Fruit fly (Drosophila melanogaster) whole organism, embryonic: ENCODE results near the gene p23.

Experiments
- Ada2b ChIP-seq: fragments of 200-800 bp; sonication (Bioruptor generic); IDR thresholded peaks from 2 replicates; pipeline ENCODE4 v1.3.6; 2022; ENCODE audit warnings: missing biosample characterization, missing genetic modification characterization
- Asciz ChIP-seq: fragments of 200-800 bp; sonication (Bioruptor generic); optimal IDR thresholded peaks from 2 replicates; lab custom pipeline; 2017; ENCODE audit warnings: missing biosample characterization, mild to moderate bottlenecking, missing genetic modification characterization, missing genetic modification reagents
- BtbVII ChIP-seq: fragments of 200-800 bp; sonication (Bioruptor generic); optimal IDR thresholded peaks from 3 replicates; lab custom pipeline; 2017; ENCODE audit warnings: missing biosample characterization, mild to moderate bottlenecking, missing genetic modification characterization
- CG10209 ChIP-seq: fragments of 200-800 bp; sonication (Bioruptor generic); optimal IDR thresholded peaks from 3 replicates; lab custom pipeline; 2017; ENCODE audit warnings: missing biosample characterization, mild to moderate bottlenecking, missing genetic modification characterization, missing genetic modification reagents
- CG10274 ChIP-seq: fragments of 200-800 bp; sonication (Bioruptor generic); optimal IDR thresholded peaks from 3 replicates; lab custom pipeline; 2017; ENCODE audit warnings: missing biosample characterization, mild to moderate bottlenecking, missing genetic modification characterization
- CG10543 ChIP-seq: fragments of 200-800 bp; sonication (Bioruptor generic); optimal IDR thresholded peaks from 3 replicates; lab custom pipeline; 2017; ENCODE audit warnings: missing biosample characterization, mild to moderate bottlenecking, missing genetic modification characterization, moderate library complexity
- CG11723 ChIP-seq: fragments of 200-800 bp; sonication (Bioruptor generic); optimal IDR thresholded peaks from 2 replicates; lab custom pipeline; 2017; ENCODE audit warnings: missing biosample characterization, mild to moderate bottlenecking, missing genetic modification characterization
- CG12104 ChIP-seq: fragments of 200-800 bp; sonication (Bioruptor generic); optimal IDR thresholded peaks from 3 replicates; lab custom pipeline; 2016; ENCODE audit warnings: missing biosample characterization, missing genetic modification characterization
- CG14860 ChIP-seq: fragments of 200-800 bp; sonication (Bioruptor generic); IDR thresholded peaks from 3 replicates; pipeline ENCODE4 v1.3.6; 2022; ENCODE audit warnings: missing biosample characterization, missing genetic modification characterization; ENCODE audit not compliant: partially characterized antibody
- CG14965 ChIP-seq: fragments of 200-800 bp; sonication (Bioruptor generic); optimal IDR thresholded peaks from 2 replicates; lab custom pipeline; 2016; ENCODE audit warnings: missing biosample characterization, missing genetic modification characterization, borderline replicate concordance
- CG15479 ChIP-seq: fragments of 200-800 bp; sonication (Bioruptor generic); optimal IDR thresholded peaks from 3 replicates; lab custom pipeline; 2019; ENCODE audit warnings: missing biosample characterization, mild to moderate bottlenecking, missing genetic modification characterization, moderate library complexity
- CG17612 ChIP-seq: fragments of 200-800 bp; sonication (Bioruptor generic); IDR thresholded peaks from 2 replicates; pipeline ENCODE4 v1.3.6; 2022; ENCODE audit warnings: missing biosample characterization, missing genetic modification characterization
- CG30431 ChIP-seq: fragments of 200-800 bp; sonication (Bioruptor generic); optimal IDR thresholded peaks from 2 replicates; lab custom pipeline; 2017; ENCODE audit warnings: missing biosample characterization, missing genetic modification characterization
- CG3163 ChIP-seq: fragments of 200-800 bp; sonication (Bioruptor generic); optimal IDR thresholded peaks from 3 replicates; lab custom pipeline; 2016; ENCODE audit warnings: missing biosample characterization, missing genetic modification characterization
- CG34376 ChIP-seq: fragments of 200-800 bp; sonication (Bioruptor generic); optimal IDR thresholded peaks from 2 replicates; lab custom pipeline; 2018; ENCODE audit warnings: missing biosample characterization, mild to moderate bottlenecking, missing genetic modification characterization
- CG4854 ChIP-seq: fragments of 200-800 bp; sonication (Bioruptor generic); optimal IDR thresholded peaks from 2 replicates; lab custom pipeline; 2016; ENCODE audit warnings: missing biosample characterization, missing genetic modification characterization, inconsistent platforms
- CG5180 ChIP-seq: fragments of 200-800 bp; sonication (Bioruptor generic); optimal IDR thresholded peaks from 3 replicates; lab custom pipeline; 2017; ENCODE audit warnings: missing biosample characterization, missing genetic modification characterization, mild to moderate bottlenecking, moderate library complexity, missing genetic modification reagents
- CG6765 ChIP-seq: fragments of 200-800 bp; sonication (Bioruptor generic); optimal IDR thresholded peaks from 3 replicates; lab custom pipeline; 2017; ENCODE audit warnings: missing biosample characterization, mild to moderate bottlenecking, missing genetic modification characterization
- CG7786 ChIP-seq: fragments of 200-800 bp; sonication (Bioruptor generic); optimal IDR thresholded peaks from 2 replicates; lab custom pipeline; 2016; ENCODE audit warnings: missing biosample characterization, missing genetic modification characterization
- CG8359 ChIP-seq: fragments of 200-800 bp; sonication (Bioruptor generic); optimal IDR thresholded peaks from 2 replicates; lab custom pipeline; 2017; ENCODE audit warnings: missing biosample characterization, mild to moderate bottlenecking, missing genetic modification characterization, borderline replicate concordance
- CG8478 ChIP-seq: fragments of >200 bp; optimal IDR thresholded peaks from 2 replicates; lab custom pipeline; 2018
- CG9876 ChIP-seq: fragments of 200-800 bp; sonication (Bioruptor generic); optimal IDR thresholded peaks from 2 replicates; lab custom pipeline; 2016; ENCODE audit warnings: missing biosample characterization, missing genetic modification characterization
- ERR ChIP-seq: fragments of 200-800 bp; sonication (Bioruptor generic); optimal IDR thresholded peaks from 2 replicates; lab custom pipeline; 2016; ENCODE audit warnings: missing biosample characterization, missing genetic modification characterization
- HLH3B ChIP-seq: fragments of 200-800 bp; sonication (Bioruptor generic); IDR thresholded peaks from 2 replicates; pipeline ENCODE4 v1.3.6; 2022; ENCODE audit warnings: missing biosample characterization, missing genetic modification characterization
- HLHmδ ChIP-seq: fragments of 200-800 bp; sonication (Bioruptor generic); optimal IDR thresholded peaks from 2 replicates; lab custom pipeline; 2018; ENCODE audit warnings: missing biosample characterization, mild to moderate bottlenecking, missing genetic modification characterization, moderate library complexity
- Med ChIP-seq: fragments of 200-800 bp; sonication (Bioruptor generic); peaks from one replicate; lab custom pipeline; 2016; ENCODE audit warnings: missing biosample characterization, missing genetic modification characterization, mild to moderate bottlenecking, inconsistent platforms, moderate library complexity
- Mes4 ChIP-seq: fragments of 200-800 bp; sonication (Bioruptor generic); optimal IDR thresholded peaks from 2 replicates; lab custom pipeline; 2016; ENCODE audit warnings: missing biosample characterization, missing genetic modification characterization
- Myb ChIP-seq: fragments of 200-800 bp; sonication (Bioruptor generic); optimal IDR thresholded peaks from 2 replicates; lab custom pipeline; 2016; ENCODE audit warnings: missing biosample characterization, missing genetic modification characterization
- Pdp1 ChIP-seq, 2 experiments: fragments of 200-800 bp; sonication (Bioruptor generic); optimal IDR thresholded peaks; 3 replicates each; lab custom pipeline; 2016; ENCODE audit warnings: missing biosample characterization in 2 of 2, missing genetic modification characterization in 2 of 2, mild to moderate bottlenecking in 1 of 2, moderate library complexity in 1 of 2
- abd-A ChIP-seq: fragments of 200-800 bp; sonication (Bioruptor generic); optimal IDR thresholded peaks from 3 replicates; lab custom pipeline; 2019; ENCODE audit warnings: missing biosample characterization, mild to moderate bottlenecking, missing genetic modification characterization, moderate library complexity
- ac ChIP-seq: fragments of 200-800 bp; sonication (Bioruptor generic); optimal IDR thresholded peaks from 3 replicates; lab custom pipeline; 2017; ENCODE audit warnings: missing biosample characterization, mild to moderate bottlenecking, missing genetic modification characterization
- bab2 ChIP-seq: fragments of 200-800 bp; sonication (Bioruptor generic); optimal IDR thresholded peaks from 2 replicates; lab custom pipeline; 2016; ENCODE audit warnings: missing biosample characterization, missing genetic modification characterization
- bbx ChIP-seq: fragments of 200-800 bp; sonication (Bioruptor generic); IDR thresholded peaks from 2 replicates; pipeline ENCODE4 v1.3.6; 2022; ENCODE audit warnings: missing biosample characterization, missing genetic modification characterization; ENCODE audit not compliant: partially characterized antibody
- caup ChIP-seq: fragments of 200-800 bp; sonication (Bioruptor generic); optimal IDR thresholded peaks from 3 replicates; lab custom pipeline; 2017; ENCODE audit warnings: missing biosample characterization, mild to moderate bottlenecking, missing genetic modification characterization, moderate library complexity; ENCODE audit not compliant: severe bottlenecking
- cg ChIP-seq: fragments of 200-800 bp; sonication (Bioruptor generic); optimal IDR thresholded peaks from 3 replicates; lab custom pipeline; 2019; ENCODE audit warnings: missing biosample characterization, mild to moderate bottlenecking, missing genetic modification characterization, moderate library complexity
- crc ChIP-seq: fragments of 200-800 bp; sonication (Bioruptor generic); optimal IDR thresholded peaks from 2 replicates; lab custom pipeline; 2016; ENCODE audit warnings: missing biosample characterization, missing genetic modification characterization
- crp ChIP-seq, 2 experiments: fragments of 200-800 bp; sonication (Bioruptor generic); optimal IDR thresholded peaks; 2 replicates in 1 of 2; 3 replicates in 1 of 2; lab custom pipeline; 2017; ENCODE audit warnings: missing biosample characterization in 2 of 2, missing genetic modification characterization in 2 of 2, mild to moderate bottlenecking in 1 of 2, moderate library complexity in 1 of 2
- cwo ChIP-seq: fragments of 200-800 bp; sonication (Bioruptor generic); optimal IDR thresholded peaks from 3 replicates; lab custom pipeline; 2017; ENCODE audit warnings: missing biosample characterization, missing genetic modification characterization, mild to moderate bottlenecking, moderate library complexity, missing genetic modification reagents
- exex ChIP-seq: fragments of 200-800 bp; sonication (Bioruptor generic); optimal IDR thresholded peaks from 4 replicates; lab custom pipeline; 2018; ENCODE audit warnings: missing biosample characterization, mild to moderate bottlenecking, missing genetic modification characterization, moderate library complexity
- grn ChIP-seq: fragments of 200-800 bp; sonication (Bioruptor generic); optimal IDR thresholded peaks from 3 replicates; lab custom pipeline; 2017; ENCODE audit warnings: missing biosample characterization, missing genetic modification characterization
- gt ChIP-seq: fragments of 200-800 bp; sonication (Bioruptor generic); IDR thresholded peaks from 2 replicates; pipeline ENCODE4 v1.3.6; 2022; ENCODE audit warnings: missing biosample characterization, missing genetic modification characterization
- insv ChIP-seq, 2 experiments: fragments of 200-800 bp; sonication (Bioruptor generic); optimal IDR thresholded peaks; 3 replicates each; lab custom pipeline; 2016 to 2018; ENCODE audit warnings: missing biosample characterization in 2 of 2, missing genetic modification characterization in 2 of 2
- psq ChIP-seq: fragments of 200-800 bp; sonication (Bioruptor generic); optimal IDR thresholded peaks from 2 replicates; lab custom pipeline; 2017; ENCODE audit warnings: missing biosample characterization, missing genetic modification characterization
- sens ChIP-seq: fragments of 200-800 bp; sonication (Bioruptor generic); peaks from one replicate; lab custom pipeline; 2016; ENCODE audit warnings: missing biosample characterization, missing genetic modification characterization
- sob ChIP-seq: fragments of 200-800 bp; sonication (Bioruptor generic); IDR thresholded peaks from 2 replicates; pipeline ENCODE4 v1.3.6; 2022; ENCODE audit warnings: missing biosample characterization, missing genetic modification characterization
- sr ChIP-seq: fragments of 200-800 bp; sonication (Bioruptor generic); IDR thresholded peaks from 3 replicates; pipeline ENCODE4 v1.3.6; 2022; ENCODE audit warnings: missing biosample characterization, missing genetic modification characterization
- sug ChIP-seq: fragments of 200-800 bp; optimal IDR thresholded peaks from 2 replicates; lab custom pipeline; 2019; ENCODE audit warnings: missing biosample characterization, mild to moderate bottlenecking, missing genetic modification characterization, moderate library complexity
- tap ChIP-seq: fragments of 200-800 bp; optimal IDR thresholded peaks from 3 replicates; lab custom pipeline; 2019; ENCODE audit warnings: missing biosample characterization, mild to moderate bottlenecking, missing genetic modification characterization, moderate library complexity
- ttk ChIP-seq: fragments of 200-800 bp; sonication (Bioruptor generic); IDR thresholded peaks from 2 replicates; pipeline ENCODE4 v2.1.2; 2022; ENCODE audit warnings: missing biosample characterization, missing genetic modification characterization
- wdn ChIP-seq: fragments of 200-800 bp; sonication (Bioruptor generic); IDR thresholded peaks from 2 replicates; pipeline ENCODE4 v1.3.6; 2022; ENCODE audit warnings: missing biosample characterization, missing genetic modification characterization

Gene p23

DNA sequence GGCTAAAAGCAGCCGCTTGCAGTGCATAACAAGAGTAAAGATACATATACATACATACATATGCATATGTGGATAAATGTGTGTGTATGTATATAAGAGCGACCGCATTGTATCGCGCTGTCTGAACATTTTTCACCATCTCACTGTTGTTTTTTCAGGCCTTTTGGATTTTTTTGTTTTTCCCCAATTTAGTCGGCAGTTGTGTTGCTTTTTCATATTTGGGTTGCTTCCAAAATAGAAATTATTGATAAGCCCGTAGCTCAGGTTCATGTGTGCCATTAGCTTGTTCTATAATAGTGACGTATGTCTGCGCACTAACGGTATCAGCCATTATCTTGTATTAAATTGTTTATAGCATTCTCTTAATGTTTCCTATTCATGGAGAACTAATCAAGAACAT is 22.8 kb downstream of the p23 start:
- TF ChIP-seq sug (tag; lab: Kevin White, UChicago), result peak; percentile 2
- TF ChIP-seq cg, result peak; percentile 54
- peak; percentile 14 for TF ChIP-seq Med (GFP tag; lab: Kevin White, UChicago)
- TF ChIP-seq Myb (GFP tag; lab: Kevin White, UChicago), result no peak
- peak in 1 of 2 experiments; percentile 62 for TF ChIP-seq Pdp1 (GFP tag; optimal IDR thresholded peaks at IDR 0.05; lab: Kevin White, UChicago)
- peak; percentile 42 for TF ChIP-seq sens
- TF ChIP-seq exex (tag; lab: Kevin White, UChicago), result peak; percentile 71
- no peak for TF ChIP-seq CG7786 (GFP tag; lab: Kevin White, UChicago)
- no peak for TF ChIP-seq insv (GFP tag; optimal IDR thresholded peaks at IDR 0.05; lab: Kevin White, UChicago)
- TF ChIP-seq ttk (GFP tag; lab: Robert Waterston, UW), result no peak
- TF ChIP-seq grn, result no peak
- TF ChIP-seq CG14860, result no peak
- no peak for TF ChIP-seq CG30431
- peak; percentile 20 for TF ChIP-seq CG10543 (GFP tag; lab: Kevin White, UChicago)
- no peak for TF ChIP-seq ERR (GFP tag; lab: Kevin White, UChicago)

DNA sequence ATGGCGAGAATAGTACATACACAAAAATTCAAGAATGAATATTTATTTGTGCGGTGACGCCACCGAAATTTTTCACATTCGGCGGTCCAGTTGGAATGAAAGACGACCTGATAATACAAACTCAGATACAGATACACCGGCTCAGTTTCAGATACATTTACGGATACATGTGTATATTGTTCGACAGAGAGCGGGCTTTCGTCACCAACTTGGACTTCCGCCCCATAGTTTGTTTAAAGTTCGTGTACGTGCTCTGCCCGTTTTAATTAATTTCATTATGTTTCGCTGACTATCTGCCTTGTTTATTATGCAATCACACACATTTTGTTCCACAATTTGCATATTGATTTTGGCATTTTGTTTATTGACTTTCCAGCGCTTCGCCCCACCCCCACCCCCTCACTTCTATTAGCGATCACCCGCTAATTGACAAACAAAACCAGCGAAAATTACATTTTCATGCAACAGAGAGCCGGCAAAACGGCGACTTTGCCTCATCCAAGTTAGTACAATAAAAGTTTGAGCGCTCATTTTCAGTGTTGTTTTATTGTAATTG is 23.5 kb downstream of the p23 start:
- peak; percentile 32 for TF ChIP-seq bab2 (GFP tag; lab: Kevin White, UChicago)
- no peak for TF ChIP-seq sr
- TF ChIP-seq gt, result no peak
- no peak for TF ChIP-seq CG15479 (GFP tag; lab: Kevin White, UChicago)
- TF ChIP-seq CG10274 (GFP tag; lab: Kevin White, UChicago), result peak; percentile 32
- TF ChIP-seq psq (GFP tag; lab: Kevin White, UChicago), result no peak
- no peak for TF ChIP-seq wdn (GFP tag; lab: Robert Waterston, UW)
- no peak for TF ChIP-seq ac (GFP tag; lab: Kevin White, UChicago)
- no peak for TF ChIP-seq CG17612
- no peak for TF ChIP-seq CG4854 (GFP tag; lab: Kevin White, UChicago)
- TF ChIP-seq CG9876 (GFP tag; lab: Kevin White, UChicago), result no peak
- peak; percentile 34 for TF ChIP-seq CG10209 (GFP tag; lab: Kevin White, UChicago)
- no peak for TF ChIP-seq tap (tag; lab: Kevin White, UChicago)
- peak; percentile 49 for TF ChIP-seq CG3163 (GFP tag; lab: Kevin White, UChicago)
- peak; percentile 3 for TF ChIP-seq abd-A (tag; lab: Kevin White, UChicago)
- TF ChIP-seq CG5180 (GFP tag; lab: Kevin White, UChicago), result peak; percentile 45
- no peak for TF ChIP-seq bbx (GFP tag; lab: Robert Waterston, UW)
- peak; percentile 48 for TF ChIP-seq CG6765 (GFP tag; lab: Kevin White, UChicago)
- TF ChIP-seq sob (GFP tag; lab: Robert Waterston, UW), result no peak
- peak; percentile 34 for TF ChIP-seq CG34376 (GFP tag; lab: Kevin White, UChicago)
- TF ChIP-seq Ada2b, result no peak
- TF ChIP-seq CG14965, result no peak
- TF ChIP-seq crp (GFP tag; optimal IDR thresholded peaks at IDR 0.05; lab: Kevin White, UChicago), result no peak
- TF ChIP-seq CG8359 (GFP tag; lab: Kevin White, UChicago), result no peak
- no peak for TF ChIP-seq CG8478 (lab: Kevin White, UChicago)
- TF ChIP-seq CG12104 (GFP tag; lab: Kevin White, UChicago), result no peak
- TF ChIP-seq crc (GFP tag; lab: Kevin White, UChicago), result no peak
- TF ChIP-seq HLHmδ (GFP tag; lab: Kevin White, UChicago), result no peak
- TF ChIP-seq HLH3B, result no peak
- TF ChIP-seq BtbVII (GFP tag; lab: Kevin White, UChicago), result peak; percentile 31
- no peak for TF ChIP-seq CG11723 (GFP tag; lab: Kevin White, UChicago)
- peak; percentile 58 for TF ChIP-seq Asciz (GFP tag; lab: Kevin White, UChicago)
- TF ChIP-seq Mes4 (GFP tag; lab: Kevin White, UChicago), result no peak
- TF ChIP-seq caup, result peak; percentile 73
- TF ChIP-seq Pdp1 (GFP tag; optimal IDR thresholded peaks at IDR 0.05; lab: Kevin White, UChicago), result peak; percentile 8 to 91
- TF ChIP-seq cwo (GFP tag; lab: Kevin White, UChicago), result peak; percentile 10
